Worm (Caenorhabditis elegans) whole organism, L4 larva: ENCODE data around the gene Y73C8B.5.
A peak's percentile ranks its signal among the peaks of the same experiment; 100 is the strongest.

Source experiments
- F49E8.2 ChIP-seq: sonication (generic microtip); optimal IDR thresholded peaks from 2 replicates; lab custom pipeline; 2016; ENCODE audit warnings: missing compliant biosample characterization, mild to moderate bottlenecking, missing genetic modification characterization, borderline replicate concordance
- Y5F2A.4 ChIP-seq: fragments of 200-800 bp; sonication (Bioruptor generic); optimal IDR thresholded peaks from 2 replicates; lab custom pipeline; 2018; ENCODE audit warnings: mild to moderate bottlenecking, missing genetic modification characterization, missing compliant biosample characterization
- Y75B8A.6 ChIP-seq: fragments of 200-800 bp; sonication (Bioruptor generic); IDR thresholded peaks from 2 replicates; pipeline ENCODE4 v1.3.6; 2022; ENCODE audit warnings: missing genetic modification reagents, missing genetic modification characterization, missing compliant biosample characterization
- ZK546.5 ChIP-seq, 2 experiments: sonication (generic microtip); optimal IDR thresholded peaks; 2 replicates each; lab custom pipeline; 2017; ENCODE audit warnings: missing biosample characterization in 2 of 2, missing genetic modification characterization in 2 of 2
- aha-1 ChIP-seq: fragments of 150-350 bp; peaks from one replicate; lab custom pipeline; 2014; ENCODE audit warnings: missing biosample characterization, missing genetic modification characterization
- gei-8 ChIP-seq: fragments of 200-800 bp; sonication (Bioruptor generic); optimal IDR thresholded peaks from 2 replicates; lab custom pipeline; 2018; ENCODE audit warnings: mild to moderate bottlenecking, missing genetic modification characterization, missing compliant biosample characterization
- lin-29 ChIP-seq: fragments of 200-800 bp; sonication (Bioruptor generic); IDR thresholded peaks from 2 replicates; pipeline ENCODE4 v1.3.6; 2022; ENCODE audit warnings: missing genetic modification reagents, missing genetic modification characterization, missing compliant biosample characterization
- lsy-2 ChIP-seq, 2 experiments: fragments of 150-350 bp in 1 of 2; sonication (generic microtip) in 1 of 2; optimal IDR thresholded peaks; 2 replicates each; lab custom pipeline; 2014 to 2017; ENCODE audit warnings: missing biosample characterization in 2 of 2, missing genetic modification characterization in 2 of 2
- php-3 ChIP-seq: fragments of 200-800 bp; sonication (Bioruptor generic); IDR thresholded peaks from 2 replicates; pipeline ENCODE4 v1.3.6; 2022; ENCODE audit warnings: missing genetic modification reagents, missing genetic modification characterization, missing compliant biosample characterization
- skn-1 ChIP-seq: fragments of 150-350 bp; optimal IDR thresholded peaks from 2 replicates; lab custom pipeline; 2014; ENCODE audit warnings: missing biosample characterization, missing genetic modification characterization
- unc-62 ChIP-seq, 3 experiments: fragments of 150-350 bp in 1 of 3; sonication (generic microtip); optimal IDR thresholded peaks in 2 of 3; peaks in 1 of 3; 1 replicate in 1 of 3; 2 replicates in 2 of 3; lab custom pipeline; 2014 to 2017; ENCODE audit warnings: missing biosample characterization in 3 of 3, missing genetic modification characterization in 3 of 3, missing genetic modification reagents in 3 of 3, missing genotype in 1 of 3
- zip-11 ChIP-seq: fragments of 200-800 bp; sonication (Bioruptor generic); IDR thresholded peaks from 2 replicates; pipeline ENCODE4 v1.3.6; 2022; ENCODE audit warnings: missing genetic modification characterization, missing compliant biosample characterization

The Y73C8B.5 gene

ce11 chrV:3244703-3245102 is 47.6 kb downstream of the Y73C8B.5 start, which contains the start of gene srj-7:
srj-7 (plus strand) TSS chrV:3245003.
- TF ChIP-seq F49E8.2 (no peak), ZK546.5 (tag; optimal IDR thresholded peaks at IDR 0.05; lab: Kevin White, UChicago) (no peak), skn-1 (tag; lab: Kevin White, UChicago) (no peak), gei-8 (GFP tag; lab: Kevin White, UChicago) (no peak), zip-11 (GFP tag; lab: Robert Waterston, UW) (no peak), Y5F2A.4 (GFP tag; lab: Kevin White, UChicago) (no peak), unc-62 (GFP tag; optimal IDR thresholded peaks at IDR 0.05 in 1 of 2; lab: Kevin White, UChicago) (peak in 1 of 2 experiments; percentile 39), unc-62 (tag; optimal IDR thresholded peaks at IDR 0.05; lab: Kevin White, UChicago) (no peak), Y75B8A.6 (no peak)

- TF ChIP-seq lsy-2 (tag; optimal IDR thresholded peaks at IDR 0.05; lab: Kevin White, UChicago): no peak
- no peak for TF ChIP-seq aha-1
- TF ChIP-seq lin-29 (GFP tag; lab: Robert Waterston, UW): no peak
- TF ChIP-seq php-3: no peak
Measured at ce11 chrV:3247515-3247914, 50.4 kb downstream of the Y73C8B.5 start, which contains the start of gene srj-8. srj-8 (plus strand) TSS chrV:3247815.
